Fruit fly (Drosophila melanogaster) whole organism, adult: ENCODE results near the gene Dred.

ENCODE experiments used
- CG11617 ChIP-seq: fragments of 200-800 bp; sonication (Bioruptor generic); optimal IDR thresholded peaks from 2 replicates; lab custom pipeline; 2017; ENCODE audit warnings: mild to moderate bottlenecking, missing biosample characterization, missing genetic modification reagents, missing genetic modification characterization
- CG12768 ChIP-seq: fragments of 200-800 bp; sonication (Bioruptor generic); optimal IDR thresholded peaks from 2 replicates; lab custom pipeline; 2017; ENCODE audit warnings: missing biosample characterization, missing genetic modification characterization, mild to moderate bottlenecking, moderate library complexity, missing genetic modification reagents
- CG14711 ChIP-seq: fragments of 200-800 bp; sonication (Bioruptor generic); optimal IDR thresholded peaks from 2 replicates; lab custom pipeline; 2018; ENCODE audit warnings: missing biosample characterization, mild to moderate bottlenecking, missing genetic modification characterization, moderate library complexity
- CG1620 ChIP-seq: fragments of 200-800 bp; sonication (Bioruptor generic); optimal IDR thresholded peaks from 2 replicates; lab custom pipeline; 2016; ENCODE audit warnings: missing biosample characterization, missing genetic modification characterization
- CG33017 ChIP-seq: fragments of 200-800 bp; sonication (Bioruptor generic); optimal IDR thresholded peaks from 2 replicates; lab custom pipeline; 2018; ENCODE audit warnings: missing biosample characterization, mild to moderate bottlenecking, missing genetic modification characterization, moderate library complexity
- CG5204 ChIP-seq: fragments of 200-800 bp; sonication (Bioruptor generic); optimal IDR thresholded peaks from 2 replicates; lab custom pipeline; 2016; ENCODE audit warnings: missing biosample characterization, missing genetic modification characterization
- CG7045 ChIP-seq: fragments of 200-800 bp; sonication (Bioruptor generic); optimal IDR thresholded peaks from 2 replicates; lab custom pipeline; 2017; ENCODE audit warnings: missing biosample characterization, mild to moderate bottlenecking, missing genetic modification characterization
- CG7101 ChIP-seq: fragments of 200-800 bp; sonication (Bioruptor generic); optimal IDR thresholded peaks from 2 replicates; lab custom pipeline; 2018; ENCODE audit warnings: missing biosample characterization, mild to moderate bottlenecking, missing genetic modification characterization, moderate library complexity
- Clk ChIP-seq: fragments of 200-800 bp; sonication (Bioruptor generic); optimal IDR thresholded peaks from 2 replicates; lab custom pipeline; 2017; ENCODE audit warnings: missing biosample characterization, missing genetic modification characterization
- Crg-1 ChIP-seq: fragments of 200-800 bp; sonication (Bioruptor generic); optimal IDR thresholded peaks from 2 replicates; lab custom pipeline; 2016; ENCODE audit warnings: missing biosample characterization, missing genetic modification characterization
- Hr96 ChIP-seq: fragments of 200-800 bp; sonication (Bioruptor generic); optimal IDR thresholded peaks from 2 replicates; lab custom pipeline; 2016; ENCODE audit warnings: missing biosample characterization, missing genetic modification characterization
- Mnt ChIP-seq: fragments of 200-800 bp; sonication (Bioruptor generic); optimal IDR thresholded peaks from 2 replicates; lab custom pipeline; 2016; ENCODE audit warnings: missing biosample characterization, mild to moderate bottlenecking, missing genetic modification characterization
- bab1 ChIP-seq: fragments of 200-800 bp; sonication (Bioruptor generic); optimal IDR thresholded peaks from 3 replicates; lab custom pipeline; 2019; ENCODE audit warnings: missing biosample characterization, mild to moderate bottlenecking, missing genetic modification characterization, moderate library complexity
- cic ChIP-seq: fragments of 200-800 bp; sonication (Bioruptor generic); optimal IDR thresholded peaks from 2 replicates; lab custom pipeline; 2017; ENCODE audit warnings: missing biosample characterization, mild to moderate bottlenecking, missing genetic modification characterization, moderate library complexity
- cnc ChIP-seq, 2 experiments: fragments of >200 bp; optimal IDR thresholded peaks; 2 replicates each; lab custom pipeline; 2017
- kay ChIP-seq: fragments of 200-800 bp; sonication (Bioruptor generic); peaks from one replicate; lab custom pipeline; 2016; ENCODE audit warnings: missing biosample characterization, missing genetic modification characterization, borderline replicate concordance
- ovo ChIP-seq: fragments of 200-800 bp; sonication (Bioruptor generic); optimal IDR thresholded peaks from 2 replicates; lab custom pipeline; 2016; ENCODE audit warnings: missing biosample characterization, missing genetic modification characterization
- pad ChIP-seq: fragments of 200-800 bp; sonication (Bioruptor generic); optimal IDR thresholded peaks from 3 replicates; lab custom pipeline; 2017; ENCODE audit warnings: missing biosample characterization, missing genetic modification characterization, mild to moderate bottlenecking, moderate library complexity, missing genetic modification reagents
- tj ChIP-seq: fragments of 200-800 bp; sonication (Bioruptor generic); optimal IDR thresholded peaks from 3 replicates; lab custom pipeline; 2017; ENCODE audit warnings: missing biosample characterization, mild to moderate bottlenecking, missing genetic modification characterization, moderate library complexity
- toe ChIP-seq: fragments of 200-800 bp; sonication (Bioruptor generic); optimal IDR thresholded peaks from 2 replicates; lab custom pipeline; 2016; ENCODE audit warnings: missing biosample characterization, missing genetic modification characterization

Dred gene

DNA sequence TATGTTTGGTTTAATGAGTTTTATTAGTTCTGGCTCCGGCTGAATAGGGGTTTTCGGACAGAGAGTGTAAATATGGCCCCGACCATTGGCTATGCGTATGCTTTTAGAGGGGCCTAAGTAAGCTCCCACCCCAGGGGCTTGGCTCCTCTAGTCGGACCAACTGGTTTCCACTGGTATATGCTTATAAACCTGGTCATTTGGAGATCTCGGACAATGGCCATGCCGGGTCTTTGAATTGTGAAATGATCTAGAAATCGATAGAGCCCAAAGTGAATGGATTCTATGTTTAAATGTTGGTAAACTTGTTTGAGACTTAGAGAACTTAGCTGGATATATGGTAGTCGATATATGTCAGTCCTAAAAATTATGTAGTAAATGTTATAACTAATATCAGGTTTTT lies 14.7 kb upstream of the Dred start:
- TF ChIP-seq toe (GFP tag; lab: Kevin White, UChicago) (no peak), Mnt (no peak), CG14711 (tag; lab: Kevin White, UChicago) (no peak), CG7045 (GFP tag; lab: Kevin White, UChicago) (no peak)

DNA sequence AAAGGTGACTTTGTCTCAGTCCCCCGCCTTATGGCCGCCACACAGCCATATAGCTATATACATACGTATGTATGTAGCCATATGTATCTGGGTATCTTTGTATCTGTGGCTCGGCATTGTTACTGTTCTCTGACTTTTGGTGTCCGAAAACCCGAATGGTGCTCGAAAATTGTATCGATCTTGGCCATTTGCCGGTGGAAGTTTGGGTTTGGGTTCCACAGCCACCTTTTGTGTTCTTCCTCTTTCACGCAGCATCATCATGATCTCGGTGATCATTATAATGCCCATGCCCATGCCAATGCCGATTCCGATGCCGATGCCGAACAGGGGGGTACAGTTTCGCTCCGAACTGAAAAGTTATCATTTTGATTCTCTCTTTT lies 14.0 kb upstream of the Dred start:
- TF ChIP-seq tj (GFP tag; lab: Kevin White, UChicago): no peak
- no peak for TF ChIP-seq CG1620
- no peak for TF ChIP-seq Clk (GFP tag; lab: Kevin White, UChicago)
- no peak for TF ChIP-seq ovo (GFP tag; lab: Kevin White, UChicago)
- TF ChIP-seq CG7045 (GFP tag; lab: Kevin White, UChicago): no peak
- no peak for TF ChIP-seq CG14711 (tag; lab: Kevin White, UChicago)
- TF ChIP-seq Crg-1 (GFP tag; lab: Kevin White, UChicago): no peak
- no peak for TF ChIP-seq cic (GFP tag; lab: Kevin White, UChicago)
- no peak for TF ChIP-seq CG33017 (tag; lab: Kevin White, UChicago)
- TF ChIP-seq CG7101: no peak
- TF ChIP-seq CG12768 (GFP tag; lab: Kevin White, UChicago): no peak
- no peak for TF ChIP-seq CG5204 (GFP tag; lab: Kevin White, UChicago)
- TF ChIP-seq pad (GFP tag; lab: Kevin White, UChicago): no peak
- TF ChIP-seq CG11617 (GFP tag; lab: Kevin White, UChicago): no peak
- no peak for TF ChIP-seq bab1 (GFP tag; lab: Kevin White, UChicago)
- no peak for TF ChIP-seq Hr96
- no peak for TF ChIP-seq Mnt
- TF ChIP-seq toe (GFP tag; lab: Kevin White, UChicago): no peak
- TF ChIP-seq cnc (optimal IDR thresholded peaks at IDR 0.05; lab: Kevin White, UChicago): no peak
- no peak for TF ChIP-seq kay (GFP tag; lab: Kevin White, UChicago)

DNA sequence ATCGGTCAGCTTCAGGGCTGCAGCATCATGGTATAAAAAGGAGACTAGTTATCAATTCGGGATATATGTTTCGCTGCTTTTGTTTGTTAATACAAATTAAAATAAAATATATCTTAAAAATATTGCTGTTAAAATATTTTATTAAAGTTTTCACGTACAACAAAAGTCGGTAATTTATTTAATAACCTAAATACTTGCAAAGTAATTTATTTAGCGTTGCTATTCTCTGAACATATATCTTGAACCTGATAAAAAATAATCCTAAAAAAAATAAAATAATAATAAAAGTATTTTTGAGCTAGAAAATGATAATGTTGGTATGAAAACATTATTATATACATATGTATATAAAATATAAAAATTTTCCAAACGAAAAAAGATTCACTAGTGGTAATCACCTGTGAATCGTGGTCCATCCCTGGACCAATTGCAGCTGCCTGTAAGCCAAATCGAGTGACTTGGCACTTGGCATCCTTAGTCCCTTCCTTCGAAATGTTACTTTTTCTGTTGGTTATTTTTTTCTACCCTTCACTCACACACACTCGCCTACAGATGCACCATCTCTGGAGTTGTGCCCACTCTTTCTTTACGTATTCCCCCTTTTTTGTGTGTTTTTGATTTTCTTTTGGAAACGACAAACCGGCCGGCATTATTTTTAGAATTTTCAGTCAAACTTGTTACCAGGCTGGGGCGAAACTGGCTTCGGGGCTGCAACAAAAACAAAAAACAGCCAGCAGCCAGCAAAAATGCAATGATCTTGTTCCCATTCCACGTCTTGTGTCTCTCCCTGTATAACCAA lies 13.4 kb upstream of the Dred start:
- no peak for TF ChIP-seq bab1 (GFP tag; lab: Kevin White, UChicago)
- TF ChIP-seq toe (GFP tag; lab: Kevin White, UChicago): no peak
- TF ChIP-seq cic (GFP tag; lab: Kevin White, UChicago): no peak
- TF ChIP-seq CG11617 (GFP tag; lab: Kevin White, UChicago): no peak
- TF ChIP-seq CG5204 (GFP tag; lab: Kevin White, UChicago): no peak
- TF ChIP-seq kay (GFP tag; lab: Kevin White, UChicago): no peak
- no peak for TF ChIP-seq cnc (optimal IDR thresholded peaks at IDR 0.05; lab: Kevin White, UChicago)
- no peak for TF ChIP-seq CG14711 (tag; lab: Kevin White, UChicago)
- TF ChIP-seq CG33017 (tag; lab: Kevin White, UChicago): no peak
- TF ChIP-seq ovo (GFP tag; lab: Kevin White, UChicago): no peak
- TF ChIP-seq Hr96: no peak
- TF ChIP-seq tj (GFP tag; lab: Kevin White, UChicago): no peak
- TF ChIP-seq Crg-1 (GFP tag; lab: Kevin White, UChicago): no peak
- no peak for TF ChIP-seq CG7045 (GFP tag; lab: Kevin White, UChicago)
- no peak for TF ChIP-seq Clk (GFP tag; lab: Kevin White, UChicago)
- no peak for TF ChIP-seq pad (GFP tag; lab: Kevin White, UChicago)
- TF ChIP-seq CG1620: no peak
- TF ChIP-seq CG12768 (GFP tag; lab: Kevin White, UChicago): no peak
- no peak for TF ChIP-seq Mnt

DNA sequence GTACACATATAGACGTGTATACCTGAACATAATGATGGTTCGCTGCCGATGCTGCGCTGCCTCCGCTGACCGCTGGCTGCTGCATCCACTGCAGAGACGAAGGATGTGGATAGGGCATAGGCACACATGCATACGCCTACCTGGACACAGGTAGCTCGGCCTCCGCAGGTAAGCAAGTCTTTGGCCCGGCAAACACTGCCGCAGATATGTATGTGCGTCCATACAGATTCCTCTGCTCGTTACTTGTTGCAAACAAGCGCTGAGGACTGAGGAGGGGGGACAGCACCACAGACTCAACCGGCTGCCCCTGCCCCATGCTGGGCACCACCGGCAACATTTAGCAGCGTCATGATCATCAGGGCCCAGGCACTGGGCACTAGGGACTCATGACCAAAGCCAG lies 12.7 kb upstream of the Dred start:
- TF ChIP-seq CG1620 (no peak), Clk (GFP tag; lab: Kevin White, UChicago) (no peak), toe (GFP tag; lab: Kevin White, UChicago) (no peak), CG14711 (tag; lab: Kevin White, UChicago) (no peak), ovo (GFP tag; lab: Kevin White, UChicago) (no peak), cnc (optimal IDR thresholded peaks at IDR 0.05; lab: Kevin White, UChicago) (no peak)

DNA sequence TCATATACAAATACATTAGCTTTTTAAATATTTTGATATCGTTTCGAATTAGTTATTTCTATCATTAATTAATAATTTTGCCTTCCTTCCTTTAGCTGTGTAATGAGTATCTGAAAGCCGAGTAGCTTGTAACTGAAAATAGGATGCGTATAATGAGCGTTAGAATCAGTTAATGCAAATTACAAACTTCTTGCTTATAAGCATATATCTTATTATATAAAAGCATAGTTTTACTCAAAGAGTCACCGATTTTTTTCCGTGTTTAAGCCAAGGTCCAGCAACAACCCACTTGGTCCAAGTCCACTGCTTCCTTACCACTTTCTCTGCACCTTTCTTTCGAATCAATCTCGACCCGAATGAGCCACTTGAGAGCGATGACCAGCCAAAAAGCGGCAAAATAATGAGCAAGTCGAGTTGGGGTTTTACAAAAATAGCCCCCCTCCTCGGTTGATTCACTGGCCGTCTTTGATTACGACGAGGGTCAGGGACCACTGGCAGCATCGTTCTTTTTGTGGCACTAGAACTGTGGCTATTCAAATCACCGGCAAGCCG lies 12.0 kb upstream of the Dred start:
- no peak for TF ChIP-seq CG11617 (GFP tag; lab: Kevin White, UChicago)
- TF ChIP-seq Mnt: no peak
- TF ChIP-seq CG1620: no peak
- TF ChIP-seq kay (GFP tag; lab: Kevin White, UChicago): no peak
- no peak for TF ChIP-seq toe (GFP tag; lab: Kevin White, UChicago)
- no peak for TF ChIP-seq CG5204 (GFP tag; lab: Kevin White, UChicago)
- TF ChIP-seq tj (GFP tag; lab: Kevin White, UChicago): no peak
- TF ChIP-seq CG14711 (tag; lab: Kevin White, UChicago): no peak
- TF ChIP-seq CG7101: no peak
- no peak for TF ChIP-seq CG7045 (GFP tag; lab: Kevin White, UChicago)
- TF ChIP-seq bab1 (GFP tag; lab: Kevin White, UChicago): no peak
- TF ChIP-seq CG12768 (GFP tag; lab: Kevin White, UChicago): no peak
- TF ChIP-seq cnc (optimal IDR thresholded peaks at IDR 0.05; lab: Kevin White, UChicago): no peak
